Fruit fly (Drosophila melanogaster): ENCODE measurements around the gene CG9121.
A peak's percentile ranks its signal among the peaks of the same experiment; 100 is the strongest.

CG9121 gene

DNA sequence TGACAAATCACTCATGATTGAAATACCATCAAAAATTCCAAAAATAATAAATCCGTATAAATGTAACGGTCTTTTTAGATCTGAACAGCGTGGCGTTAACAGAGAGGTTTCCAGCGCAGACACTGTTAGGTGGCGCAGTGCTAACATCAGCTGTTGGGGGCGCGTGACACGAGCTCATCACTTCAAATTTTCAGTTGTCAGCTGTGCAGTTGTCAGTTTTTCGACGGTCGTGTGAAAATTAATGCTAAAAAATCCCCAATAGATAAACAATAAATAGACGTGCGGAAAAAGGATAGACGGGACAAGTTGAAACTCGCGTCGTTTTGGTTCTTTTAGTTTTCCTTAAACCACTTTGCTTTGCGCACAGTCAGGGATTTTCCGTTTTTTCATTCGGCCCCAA lies 45.4 kb upstream of the CG9121 start, which contains the start of gene CG4230:
CG4230 (plus strand) TSS at position 6 of the 400 bp plus-strand sequence.
- TF ChIP-seq trem (tag; optimal IDR thresholded peaks at IDR 0.05) (peak; percentile 65), Hand (GFP tag; optimal IDR thresholded peaks at IDR 0.05) (no peak), CG14441 (GFP tag; IDR thresholded peaks at IDR 0.05) (no peak), CG1233 (GFP tag; optimal IDR thresholded peaks at IDR 0.05) (no peak), schlank (tag; optimal IDR thresholded peaks at IDR 0.05) (no peak), CG9437 (GFP tag; optimal IDR thresholded peaks at IDR 0.05) (no peak), gro (GFP tag; optimal IDR thresholded peaks at IDR 0.05) (no peak), zen2 (GFP tag; IDR thresholded peaks at IDR 0.05; ENCODE audit: partially characterized antibody) (peak; percentile 69; the same call in 2 of the 3 replicates), ttk (GFP tag; IDR thresholded peaks at IDR 0.05) (no peak), Doc2 (GFP tag; IDR thresholded peaks at IDR 0.05) (no peak), CG4707 (GFP tag; optimal IDR thresholded peaks at IDR 0.05) (no peak), Taf1 (GFP tag; IDR thresholded peaks at IDR 0.05) (no peak), Hr3 (GFP tag; optimal IDR thresholded peaks at IDR 0.05) (no peak), maf-S (GFP tag; optimal IDR thresholded peaks at IDR 0.05) (no peak), CG10543 (GFP tag; optimal IDR thresholded peaks at IDR 0.05) (no peak), croc (GFP tag; conservative IDR thresholded peaks at IDR 0.05) (no peak), fd96Cb (tag; optimal IDR thresholded peaks at IDR 0.05) (no peak), Fer3 (tag; optimal IDR thresholded peaks at IDR 0.05) (no peak), CG10959 (GFP tag; IDR thresholded peaks at IDR 0.05) (no peak), fd3F (GFP tag; optimal IDR thresholded peaks at IDR 0.05) (no peak), ind (GFP tag; optimal IDR thresholded peaks at IDR 0.05) (no peak), klu (GFP tag; IDR thresholded peaks at IDR 0.05) (no peak), vfl (GFP tag; optimal IDR thresholded peaks at IDR 0.05) (no peak), CG10462 (GFP tag; optimal IDR thresholded peaks at IDR 0.05) (no peak), Bteb2 (GFP tag; optimal IDR thresholded peaks at IDR 0.05) (no peak), CG7928 (GFP tag; optimal IDR thresholded peaks at IDR 0.05) (no peak), sens-2 (GFP tag; IDR thresholded peaks at IDR 0.05) (no peak), CG4424 (GFP tag; optimal IDR thresholded peaks at IDR 0.05) (no peak), hb (GFP tag; IDR thresholded peaks at IDR 0.05; ENCODE audit: partially characterized antibody) (no peak; the same call in 2 of the 3 replicates), CG17829 (tag; optimal IDR thresholded peaks at IDR 0.05) (no peak), CG2889 (GFP tag; IDR thresholded peaks at IDR 0.05) (no peak), sens (GFP tag) (peak; percentile 64), CG4360 (GFP tag; IDR thresholded peaks at IDR 0.05) (no peak), chm (GFP tag; IDR thresholded peaks at IDR 0.05) (peak; percentile 55; the same call in 1 of the 2 replicates), CG6689 (GFP tag; IDR thresholded peaks at IDR 0.05) (no peak), Hmx (GFP tag; optimal IDR thresholded peaks at IDR 0.05) (no peak), H2.0 (GFP tag; IDR thresholded peaks at IDR 0.05) (no peak), dati (GFP tag; IDR thresholded peaks at IDR 0.05) (no peak), CG10979 (tag; optimal IDR thresholded peaks at IDR 0.05) (no peak), CG9609 (GFP tag; optimal IDR thresholded peaks at IDR 0.05) (no peak), Jarid2 (GFP tag; optimal IDR thresholded peaks at IDR 0.05) (no peak), CG11085 (GFP tag; IDR thresholded peaks at IDR 0.05) (no peak), CG1603 (tag; optimal IDR thresholded peaks at IDR 0.05) (peak; percentile 53), CG4282 (GFP tag; optimal IDR thresholded peaks at IDR 0.05) (no peak), ro (GFP tag; IDR thresholded peaks at IDR 0.05) (no peak), CG8089 (GFP tag; optimal IDR thresholded peaks at IDR 0.05) (no peak), Dad (GFP tag; optimal IDR thresholded peaks at IDR 0.05) (no peak), CG11398 (GFP tag; optimal IDR thresholded peaks at IDR 0.05) (no peak), CG8290 (GFP tag; optimal IDR thresholded peaks at IDR 0.05) (no peak), CG8290 (tag; optimal IDR thresholded peaks at IDR 0.05) (peak in 1 of 2 experiments; percentile 45), CG17328 (GFP tag; IDR thresholded peaks at IDR 0.05) (0 out of 2 replicates have a peak, but pooled peaks have one; percentile 7), CG15011 (GFP tag; optimal IDR thresholded peaks at IDR 0.05) (no peak), CG12071 (GFP tag; optimal IDR thresholded peaks at IDR 0.05) (no peak)

All from whole organism, embryonic.